Worm (Caenorhabditis elegans) whole organism, L2 larva: ENCODE data around the gene cpg-1.
A peak's percentile ranks its signal among the peaks of the same experiment; 100 is the strongest.

Source experiments
- C34F6.9 ChIP-seq: fragments of 150-350 bp; optimal IDR thresholded peaks from 2 replicates; lab custom pipeline; 2014; ENCODE audit warnings: missing biosample characterization, missing genetic modification characterization
- F13H6.1 ChIP-seq: sonication (generic microtip); optimal IDR thresholded peaks from 2 replicates; lab custom pipeline; 2016; ENCODE audit warnings: missing genetic modification characterization, missing compliant biosample characterization
- R02D3.7 ChIP-seq: fragments of 150-350 bp; optimal IDR thresholded peaks from 2 replicates; lab custom pipeline; 2014; ENCODE audit warnings: missing biosample characterization, missing genetic modification characterization
- ZK546.5 ChIP-seq: sonication (generic microtip); optimal IDR thresholded peaks from 2 replicates; lab custom pipeline; 2017; ENCODE audit warnings: missing biosample characterization, missing genetic modification characterization
- aly-2 ChIP-seq: fragments of 150-350 bp; optimal IDR thresholded peaks from 2 replicates; lab custom pipeline; 2014; ENCODE audit warnings: missing biosample characterization, missing genetic modification characterization
- ama-1 ChIP-seq: fragments of 150-350 bp; optimal IDR thresholded peaks from 2 replicates; lab custom pipeline; 2018; ENCODE audit warnings: inconsistent platforms
- blmp-1 ChIP-seq: sonication (generic microtip); optimal IDR thresholded peaks from 2 replicates; lab custom pipeline; 2017; ENCODE audit warnings: missing genetic modification characterization, mild to moderate bottlenecking, missing compliant biosample characterization, antibody characterized with exemption, moderate library complexity; ENCODE audit not compliant: insufficient read depth
- ceh-16 ChIP-seq: fragments of 150-350 bp; optimal IDR thresholded peaks from 2 replicates; lab custom pipeline; 2014; ENCODE audit warnings: missing biosample characterization, missing genetic modification characterization
- crh-2 ChIP-seq: sonication (generic microtip); optimal IDR thresholded peaks from 2 replicates; lab custom pipeline; 2017; ENCODE audit warnings: missing biosample characterization, missing genetic modification characterization
- dmd-4 ChIP-seq: sonication (generic microtip); optimal IDR thresholded peaks from 2 replicates; lab custom pipeline; 2017; ENCODE audit warnings: missing biosample characterization, missing genetic modification characterization
- egl-27 ChIP-seq: sonication (generic microtip); optimal IDR thresholded peaks from 3 replicates; lab custom pipeline; 2017; ENCODE audit warnings: missing biosample characterization, missing genetic modification reagents, missing genetic modification characterization
- elt-1 ChIP-seq: fragments of 150-350 bp; optimal IDR thresholded peaks from 2 replicates; lab custom pipeline; 2014; ENCODE audit warnings: missing biosample characterization, missing genetic modification characterization
- fos-1 ChIP-seq: fragments of 150-350 bp; optimal IDR thresholded peaks from 2 replicates; lab custom pipeline; 2014; ENCODE audit warnings: missing biosample characterization, missing genetic modification characterization
- lin-11 ChIP-seq: fragments of 150-350 bp; sonication (generic microtip); optimal IDR thresholded peaks from 2 replicates; lab custom pipeline; 2014; ENCODE audit warnings: missing biosample characterization, missing genetic modification characterization, inconsistent platforms, mixed read lengths
- lin-13 ChIP-seq: fragments of 150-350 bp; optimal IDR thresholded peaks from 2 replicates; lab custom pipeline; 2014; ENCODE audit warnings: missing biosample characterization, missing genetic modification reagents, missing genetic modification characterization
- lin-39 ChIP-seq: fragments of 150-350 bp; optimal IDR thresholded peaks from 2 replicates; lab custom pipeline; 2014; ENCODE audit warnings: missing biosample characterization, missing genetic modification reagents, missing genetic modification characterization
- lsy-2 ChIP-seq, 2 experiments: fragments of 150-350 bp in 1 of 2; sonication (generic microtip) in 1 of 2; optimal IDR thresholded peaks; 2 replicates each; lab custom pipeline; 2014 to 2017; ENCODE audit warnings: missing biosample characterization in 2 of 2, missing genetic modification characterization in 2 of 2
- mab-5 ChIP-seq: fragments of 150-350 bp; optimal IDR thresholded peaks from 2 replicates; lab custom pipeline; 2014; ENCODE audit warnings: missing biosample characterization, missing genetic modification characterization
- mdl-1 ChIP-seq, 2 experiments: fragments of 150-350 bp in 1 of 2; sonication (generic microtip) in 1 of 2; optimal IDR thresholded peaks; 2 replicates each; lab custom pipeline; 2017; ENCODE audit warnings: missing biosample characterization in 2 of 2, missing genetic modification characterization in 2 of 2
- nhr-10 ChIP-seq: sonication (generic microtip); optimal IDR thresholded peaks from 2 replicates; lab custom pipeline; 2017; ENCODE audit warnings: missing biosample characterization, missing genetic modification characterization
- nhr-11 ChIP-seq: fragments of 150-350 bp; optimal IDR thresholded peaks from 2 replicates; lab custom pipeline; 2014; ENCODE audit warnings: missing biosample characterization, missing genetic modification characterization
- nhr-12 ChIP-seq: fragments of 150-350 bp; optimal IDR thresholded peaks from 2 replicates; lab custom pipeline; 2014; ENCODE audit warnings: missing biosample characterization, missing genetic modification characterization
- nhr-129 ChIP-seq: fragments of 150-350 bp; optimal IDR thresholded peaks from 2 replicates; lab custom pipeline; 2014; ENCODE audit warnings: missing biosample characterization, missing genetic modification characterization
- nhr-21 ChIP-seq: fragments of 150-350 bp; optimal IDR thresholded peaks from 2 replicates; lab custom pipeline; 2014; ENCODE audit warnings: missing biosample characterization, missing genetic modification characterization
- nhr-237 ChIP-seq: fragments of 150-350 bp; optimal IDR thresholded peaks from 2 replicates; lab custom pipeline; 2014; ENCODE audit warnings: missing biosample characterization, missing genetic modification characterization
- nhr-25 ChIP-seq: fragments of 150-350 bp; sonication (generic microtip); optimal IDR thresholded peaks from 3 replicates; lab custom pipeline; 2014; ENCODE audit warnings: missing biosample characterization, missing genetic modification characterization
- nhr-6 ChIP-seq: fragments of 150-350 bp; optimal IDR thresholded peaks from 2 replicates; lab custom pipeline; 2014; ENCODE audit warnings: missing biosample characterization, missing genetic modification characterization
- peb-1 ChIP-seq: fragments of 150-350 bp; optimal IDR thresholded peaks from 2 replicates; lab custom pipeline; 2014; ENCODE audit warnings: missing biosample characterization, missing genetic modification characterization
- skn-1 ChIP-seq: sonication (generic microtip); optimal IDR thresholded peaks from 2 replicates; lab custom pipeline; 2017; ENCODE audit warnings: missing biosample characterization, missing genetic modification characterization
- sma-9 ChIP-seq, 2 experiments: fragments of 150-350 bp in 1 of 2; sonication (generic microtip) in 1 of 2; optimal IDR thresholded peaks; 2 replicates each; lab custom pipeline; 2014 to 2016; ENCODE audit warnings: missing genetic modification characterization in 2 of 2, mild to moderate bottlenecking in 1 of 2, missing biosample characterization in 1 of 2, missing compliant biosample characterization in 1 of 2, missing genetic modification reagents in 1 of 2, moderate library complexity in 1 of 2
- snpc-4 ChIP-seq: fragments of 150-350 bp; optimal IDR thresholded peaks from 2 replicates; lab custom pipeline; 2014; ENCODE audit warnings: missing biosample characterization, missing genetic modification characterization
- unc-39 ChIP-seq: fragments of 150-350 bp; optimal IDR thresholded peaks from 2 replicates; lab custom pipeline; 2014; ENCODE audit warnings: missing biosample characterization, missing genetic modification characterization
- unc-62 ChIP-seq: fragments of 150-350 bp; optimal IDR thresholded peaks from 2 replicates; lab custom pipeline; 2014; ENCODE audit warnings: missing biosample characterization, missing genetic modification reagents, missing genetic modification characterization
- zag-1 ChIP-seq: fragments of 150-350 bp; optimal IDR thresholded peaks from 2 replicates; lab custom pipeline; 2014; ENCODE audit warnings: missing biosample characterization, missing genetic modification characterization
- ztf-11 ChIP-seq: sonication (generic microtip); optimal IDR thresholded peaks from 2 replicates; lab custom pipeline; 2017; ENCODE audit warnings: missing biosample characterization, missing genetic modification characterization
- ztf-4 ChIP-seq: fragments of 150-350 bp; optimal IDR thresholded peaks from 2 replicates; lab custom pipeline; 2014; ENCODE audit warnings: missing biosample characterization, missing genetic modification characterization

The cpg-1 gene

DNA sequence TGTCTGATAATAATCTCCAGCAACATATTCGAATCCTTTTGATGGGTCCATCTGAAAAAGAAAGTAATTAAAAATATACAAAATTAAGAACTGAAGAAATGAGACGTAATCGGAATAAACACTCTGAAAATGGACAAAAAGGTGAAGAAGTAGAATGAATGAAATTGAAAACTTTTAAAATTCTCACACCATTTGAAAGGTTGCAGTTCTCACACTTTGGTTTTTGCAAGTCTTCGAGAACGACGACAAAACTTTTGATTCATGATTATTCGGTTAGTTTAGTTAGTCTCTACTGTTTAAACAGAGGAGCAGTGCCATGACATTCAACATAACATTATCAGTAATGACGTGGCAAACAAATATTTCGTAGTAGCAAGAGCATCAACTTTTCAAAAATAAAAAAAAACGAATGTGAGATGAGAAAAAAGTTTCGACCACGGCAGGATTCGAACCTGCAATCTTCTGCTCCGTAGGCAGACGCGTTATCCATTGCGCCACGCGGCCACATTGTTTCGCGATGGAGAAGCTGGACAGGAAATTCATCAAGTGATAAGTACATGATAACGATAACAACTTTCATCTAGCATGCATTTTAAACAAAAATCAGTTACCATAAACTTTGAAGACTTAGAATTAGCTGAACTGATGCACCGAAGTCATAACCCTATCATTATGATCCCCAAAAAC is 39.1 kb upstream of the cpg-1 start, which contains the start of gene ceh-43:
ceh-43 (minus strand) TSS at position 51 of the 687 bp plus-strand sequence.
- TF ChIP-seq ztf-4 (tag; lab: Kevin White, UChicago) (no peak), aly-2 (tag; lab: Kevin White, UChicago) (no peak), ama-1 (no peak), unc-39 (tag; lab: Kevin White, UChicago) (no peak), ZK546.5 (tag; lab: Kevin White, UChicago) (no peak), zag-1 (tag; lab: Kevin White, UChicago) (no peak), R02D3.7 (no peak)

DNA sequence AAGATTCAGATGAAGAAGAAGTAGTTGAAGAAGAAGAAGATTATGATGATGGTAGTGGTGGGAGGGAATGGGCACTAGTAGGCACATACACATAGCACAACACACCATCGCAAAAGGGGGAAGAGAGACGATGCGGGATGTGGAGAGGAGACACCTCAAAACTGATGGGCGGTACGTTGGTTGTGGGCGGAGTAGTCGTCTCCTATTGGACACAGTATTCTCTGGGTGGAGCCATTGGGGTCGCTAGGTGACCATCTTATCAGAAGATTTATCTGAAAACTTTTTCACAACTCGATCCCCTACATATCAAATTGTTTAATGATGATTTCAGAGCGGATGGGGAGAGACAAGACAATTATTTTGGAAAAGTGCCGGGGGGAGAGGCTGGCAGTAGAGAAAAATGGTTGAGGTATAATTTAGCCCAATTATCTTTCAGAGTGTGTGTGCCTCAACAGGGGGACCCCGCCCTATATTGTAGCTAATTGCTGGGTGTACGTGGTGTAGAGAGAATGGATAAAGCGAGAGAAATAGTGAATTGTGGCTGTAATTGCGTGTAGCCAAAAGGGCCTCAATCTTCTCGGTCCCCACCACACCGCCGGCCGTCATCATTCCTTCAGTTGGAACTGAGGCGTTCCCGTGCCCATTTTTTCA is 38.3 kb upstream of the cpg-1 start:
- TF ChIP-seq nhr-25 (tag; lab: Kevin White, UChicago) (peak; percentile 6), blmp-1 (tag; lab: Kevin White, UChicago) (no peak)

DNA sequence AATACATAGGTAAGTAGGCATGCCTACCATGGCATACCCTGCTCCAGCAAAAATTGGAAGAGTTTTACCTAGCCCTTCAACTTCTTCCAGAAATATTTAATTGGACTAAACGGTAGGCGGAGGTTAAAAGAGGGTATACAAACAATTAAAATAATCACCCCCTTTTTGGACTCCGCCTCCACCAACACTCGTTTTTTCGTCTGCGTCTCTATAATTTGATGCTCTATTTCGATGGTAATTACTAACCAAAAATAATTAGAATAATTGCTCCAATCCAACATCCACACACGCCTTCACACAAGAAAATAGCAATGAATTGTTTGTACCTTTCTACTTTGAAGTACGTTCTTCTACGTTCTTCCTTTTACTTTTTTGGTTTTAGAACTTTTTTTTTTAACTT is 36.4 kb upstream of the cpg-1 start:
- TF ChIP-seq nhr-25 (tag; lab: Kevin White, UChicago) (peak; percentile 30), nhr-237 (tag; lab: Kevin White, UChicago) (no peak), lsy-2 (tag; optimal IDR thresholded peaks at IDR 0.05; lab: Kevin White, UChicago) (peak in 1 of 2 experiments; percentile 32)
- TF ChIP-seq, all 48 proteins: peak for 2

DNA sequence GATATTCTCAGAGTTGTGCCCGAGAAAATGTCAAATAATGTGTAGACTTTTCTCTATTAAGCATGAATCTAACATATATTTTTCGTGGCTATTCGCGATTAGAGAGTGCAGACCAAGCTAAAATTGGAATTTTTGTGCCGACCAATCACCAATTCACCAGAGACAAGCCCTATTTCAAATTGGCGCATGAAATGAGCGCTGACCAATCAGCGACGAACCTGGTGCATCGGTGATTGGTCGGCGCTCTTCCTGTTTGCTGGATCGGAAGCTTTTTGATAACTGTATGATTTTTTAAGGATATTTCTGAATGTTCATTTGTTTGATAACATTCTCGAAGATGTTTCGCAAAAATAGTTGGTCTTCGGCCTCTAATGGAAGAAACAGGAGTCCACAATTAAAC is 35.9 kb upstream of the cpg-1 start:
- TF ChIP-seq ZK546.5 (tag; lab: Kevin White, UChicago) (no peak), ztf-11 (tag; lab: Kevin White, UChicago) (no peak), zag-1 (tag; lab: Kevin White, UChicago) (no peak), lin-13 (no peak), nhr-11 (tag; lab: Kevin White, UChicago) (no peak), nhr-10 (tag; lab: Kevin White, UChicago) (no peak), elt-1 (tag; lab: Kevin White, UChicago) (no peak)
- TF ChIP-seq, all 48 proteins: peak for 0

DNA sequence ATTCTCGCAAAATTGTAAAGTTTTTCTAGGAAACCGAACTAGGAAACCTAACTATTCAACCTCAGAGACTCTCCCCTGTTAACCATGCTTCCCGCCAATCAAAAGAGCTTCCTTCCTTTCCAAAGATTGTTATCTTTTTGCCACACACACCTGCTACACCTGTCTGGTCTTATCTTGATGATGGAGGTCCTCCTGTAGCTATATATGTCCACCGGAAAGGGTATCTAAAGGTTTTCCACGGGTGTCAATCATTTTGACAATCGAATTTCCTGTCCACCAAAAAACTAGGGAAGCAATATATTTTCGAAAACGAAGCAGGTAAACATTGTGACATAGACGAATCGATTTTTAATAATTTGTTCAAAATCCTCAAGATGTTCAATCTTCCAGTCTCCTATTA is 35.4 kb upstream of the cpg-1 start:
- no peak for TF ChIP-seq R02D3.7
- peak; percentile 30 for TF ChIP-seq ceh-16 (tag; lab: Kevin White, UChicago)
- TF ChIP-seq nhr-237 (tag; lab: Kevin White, UChicago), result no peak
- TF ChIP-seq fos-1 (tag; lab: Kevin White, UChicago), result no peak
- no peak for TF ChIP-seq aly-2 (tag; lab: Kevin White, UChicago)
- TF ChIP-seq nhr-25 (tag; lab: Kevin White, UChicago), result peak; percentile 21
- no peak for TF ChIP-seq nhr-129 (tag; lab: Kevin White, UChicago)
- TF ChIP-seq mdl-1 (tag; optimal IDR thresholded peaks at IDR 0.05; lab: Kevin White, UChicago), result no peak
- TF ChIP-seq lsy-2 (tag; optimal IDR thresholded peaks at IDR 0.05; lab: Kevin White, UChicago), result no peak
- TF ChIP-seq, all 48 proteins: peak for 2

DNA sequence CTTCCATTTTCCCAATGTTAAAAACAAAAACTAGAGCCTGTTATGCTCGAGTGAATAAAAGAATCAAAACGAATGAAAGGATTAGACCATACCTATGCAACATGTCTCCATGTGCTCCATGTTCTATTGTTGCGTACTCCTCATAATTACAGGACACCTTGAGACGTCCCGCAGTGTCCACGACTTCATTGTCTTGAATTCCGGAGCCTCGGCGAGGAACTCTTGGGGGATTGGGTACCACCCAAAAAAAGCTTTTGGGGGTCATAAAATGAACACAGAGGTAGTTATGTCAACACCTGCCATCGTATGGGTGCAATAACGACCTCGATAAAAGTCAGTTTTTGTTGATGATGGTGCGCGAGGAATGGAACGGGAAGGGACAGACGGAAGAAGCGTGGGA is 34.2 kb upstream of the cpg-1 start:
- TF ChIP-seq blmp-1 (tag; lab: Kevin White, UChicago) (no peak), R02D3.7 (no peak), aly-2 (tag; lab: Kevin White, UChicago) (no peak), mab-5 (no peak), nhr-21 (tag; lab: Kevin White, UChicago) (no peak)

DNA sequence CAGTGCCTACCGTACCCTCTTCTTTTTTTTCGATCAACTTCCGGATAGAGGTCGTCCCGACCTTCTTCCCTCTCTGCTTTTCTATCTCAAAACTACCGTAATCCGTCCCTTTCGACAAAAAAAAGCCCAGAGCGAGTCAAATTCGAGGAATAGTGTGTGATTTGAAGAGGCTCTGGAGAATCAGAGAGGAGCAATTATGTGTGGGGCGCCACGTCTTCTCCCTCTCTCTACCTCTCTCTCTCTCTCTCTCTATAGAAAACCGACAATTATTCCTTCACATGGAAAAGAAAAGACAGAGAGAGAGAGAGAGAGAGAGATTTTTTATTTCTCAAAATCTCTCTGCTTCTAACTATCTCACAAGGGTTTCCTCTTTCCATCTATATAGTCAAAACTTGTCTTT is 32.6 kb upstream of the cpg-1 start:
- TF ChIP-seq dmd-4 (tag; lab: Kevin White, UChicago), result no peak
- peak; percentile 4 for TF ChIP-seq nhr-6 (tag; lab: Kevin White, UChicago)
- no peak for TF ChIP-seq nhr-237 (tag; lab: Kevin White, UChicago)
- no peak for TF ChIP-seq ztf-11 (tag; lab: Kevin White, UChicago)
- no peak for TF ChIP-seq snpc-4 (tag; lab: Kevin White, UChicago)
- no peak for TF ChIP-seq nhr-11 (tag; lab: Kevin White, UChicago)
- TF ChIP-seq F13H6.1 (tag; lab: Kevin White, UChicago), result peak; percentile 42
- no peak for TF ChIP-seq aly-2 (tag; lab: Kevin White, UChicago)
- TF ChIP-seq lin-39, result no peak
- no peak for TF ChIP-seq unc-62 (GFP tag; lab: Kevin White, UChicago)
- peak; percentile 19 for TF ChIP-seq C34F6.9 (tag; lab: Kevin White, UChicago)
- TF ChIP-seq sma-9 (GFP tag; optimal IDR thresholded peaks at IDR 0.05; lab: Kevin White, UChicago), result peak; percentile 2
- no peak for TF ChIP-seq sma-9 (tag; optimal IDR thresholded peaks at IDR 0.05; lab: Kevin White, UChicago)
- TF ChIP-seq fos-1 (tag; lab: Kevin White, UChicago), result no peak
- TF ChIP-seq crh-2 (tag; lab: Kevin White, UChicago), result peak; percentile 39
- no peak for TF ChIP-seq nhr-10 (tag; lab: Kevin White, UChicago)
- no peak for TF ChIP-seq skn-1 (tag; lab: Kevin White, UChicago)
- TF ChIP-seq lin-11 (tag; lab: Kevin White, UChicago), result no peak
- no peak for TF ChIP-seq nhr-12 (tag; lab: Kevin White, UChicago)
- TF ChIP-seq ztf-4 (tag; lab: Kevin White, UChicago), result no peak
- TF ChIP-seq egl-27 (tag; lab: Kevin White, UChicago), result no peak
- TF ChIP-seq nhr-25 (tag; lab: Kevin White, UChicago), result peak; percentile 79
- no peak for TF ChIP-seq peb-1
- peak; percentile 29 to 83 for TF ChIP-seq lsy-2 (tag; optimal IDR thresholded peaks at IDR 0.05; lab: Kevin White, UChicago)
- TF ChIP-seq, all 48 proteins: peak for 7
